Fruit fly (Drosophila melanogaster): ENCODE measurements around the gene CG43335.

Gene CG43335

dm6 chr3R:15655415-15655814 lies 20.1 kb downstream of the CG43335 start (continued):
- TF ChIP-seq CG17912 (GFP tag; optimal IDR thresholded peaks at IDR 0.05) (no peak), Usf (GFP tag; optimal IDR thresholded peaks at IDR 0.05) (no peak), CrebB (tag; optimal IDR thresholded peaks at IDR 0.05) (no peak), CG12299 (tag; optimal IDR thresholded peaks at IDR 0.05) (no peak), Hr39 (optimal IDR thresholded peaks at IDR 0.05) (no peak), CG9215 (GFP tag; IDR thresholded peaks at IDR 0.05) (no peak), Rx (GFP tag; IDR thresholded peaks at IDR 0.05) (no peak), zfh1 (GFP tag; IDR thresholded peaks at IDR 0.05) (0 out of 3 replicates have a peak, but pooled peaks have one; percentile 7), Myb (GFP tag; optimal IDR thresholded peaks at IDR 0.05) (no peak), gsb-n (tag; optimal IDR thresholded peaks at IDR 0.05) (no peak), CG9437 (GFP tag; optimal IDR thresholded peaks at IDR 0.05) (no peak), Adf1 (GFP tag; IDR thresholded peaks at IDR 0.05) (no peak), dpn (GFP tag; optimal IDR thresholded peaks at IDR 0.05) (no peak), CG18262 (tag; optimal IDR thresholded peaks at IDR 0.05) (no peak), CG7271 (tag; optimal IDR thresholded peaks at IDR 0.05) (no peak), CG17328 (GFP tag; IDR thresholded peaks at IDR 0.05) (no peak), cas (GFP tag; IDR thresholded peaks at IDR 0.05) (no peak), row (GFP tag; IDR thresholded peaks at IDR 0.05) (0 out of 3 replicates have a peak, but pooled peaks have one; percentile 13), CG10431 (GFP tag; optimal IDR thresholded peaks at IDR 0.05) (no peak), CG1233 (GFP tag; optimal IDR thresholded peaks at IDR 0.05) (no peak), dan (GFP tag; IDR thresholded peaks at IDR 0.05) (no peak), TFAM (GFP tag; optimal IDR thresholded peaks at IDR 0.05) (no peak), tin (GFP tag; optimal IDR thresholded peaks at IDR 0.05) (no peak), gem (tag; optimal IDR thresholded peaks at IDR 0.05) (peak; percentile 2), CG2120 (GFP tag; optimal IDR thresholded peaks at IDR 0.05) (no peak), Xrp1 (GFP tag; IDR thresholded peaks at IDR 0.05) (peak; percentile 51; the same call in 1 of the 2 replicates), btn (GFP tag; optimal IDR thresholded peaks at IDR 0.05) (no peak), CG31365 (tag; optimal IDR thresholded peaks at IDR 0.05) (no peak)

- no peak for TF ChIP-seq kay (GFP tag; optimal IDR thresholded peaks at IDR 0.05)
- TF ChIP-seq stwl (tag; optimal IDR thresholded peaks at IDR 0.05): peak; percentile 83
- no peak for TF ChIP-seq CG4424 (GFP tag; optimal IDR thresholded peaks at IDR 0.05)
- TF ChIP-seq sens (GFP tag): peak; percentile 0
- no peak for TF ChIP-seq CG2116 (GFP tag; optimal IDR thresholded peaks at IDR 0.05)
- peak; percentile 2 for TF ChIP-seq CG11504 (tag; optimal IDR thresholded peaks at IDR 0.05)
- peak; percentile 33 for TF ChIP-seq twi (tag; optimal IDR thresholded peaks at IDR 0.05)
- TF ChIP-seq pros (GFP tag; optimal IDR thresholded peaks at IDR 0.05): peak; percentile 82
- TF ChIP-seq caup (GFP tag; optimal IDR thresholded peaks at IDR 0.05; ENCODE audit: severe bottlenecking): no peak
Observed at dm6 chr3R:15660460-15660859, 25.2 kb downstream of the CG43335 start.

- TF ChIP-seq al (GFP tag; IDR thresholded peaks at IDR 0.05) (no peak), mirr (GFP tag; optimal IDR thresholded peaks at IDR 0.05) (no peak), Med (GFP tag) (no peak), CG30431 (GFP tag; optimal IDR thresholded peaks at IDR 0.05) (no peak), Rfx (GFP tag; IDR thresholded peaks at IDR 0.05) (no peak), CG1024 (GFP tag; IDR thresholded peaks at IDR 0.05) (no peak), slbo (GFP tag; IDR thresholded peaks at IDR 0.05) (no peak), crp (GFP tag; optimal IDR thresholded peaks at IDR 0.05) (no peak), ap (GFP tag; IDR thresholded peaks at IDR 0.05) (no peak), Oaz (GFP tag; IDR thresholded peaks at IDR 0.05) (no peak), D19A (tag; optimal IDR thresholded peaks at IDR 0.05) (peak; percentile 32), Deaf1 (tag; optimal IDR thresholded peaks at IDR 0.05) (peak; percentile 79), CG4707 (GFP tag; optimal IDR thresholded peaks at IDR 0.05) (no peak), tx (GFP tag; optimal IDR thresholded peaks at IDR 0.05) (no peak), Usf (GFP tag; optimal IDR thresholded peaks at IDR 0.05) (no peak)
Observed at dm6 chr3R:15664321-15665172, 29.3 kb downstream of the CG43335 start.
